Fruit fly (Drosophila melanogaster): ENCODE data around the gene Mst84B.

dm6 chr3R:7102853-7103833 is 41.2 kb downstream of the Mst84B start:
- TF ChIP-seq foxo (GFP tag; optimal IDR thresholded peaks at IDR 0.05) (no peak), dsf (GFP tag; optimal IDR thresholded peaks at IDR 0.05; ENCODE audit: borderline replicate concordance) (no peak), CG9705 (GFP tag; optimal IDR thresholded peaks at IDR 0.05) (no peak), psq (GFP tag; optimal IDR thresholded peaks at IDR 0.05) (peak; percentile 23), pan (optimal IDR thresholded peaks at IDR 0.05) (no peak), Myc (optimal IDR thresholded peaks at IDR 0.05) (no peak), fru (GFP tag; optimal IDR thresholded peaks at IDR 0.05) (no peak), Sp1 (GFP tag; optimal IDR thresholded peaks at IDR 0.05) (no peak), Hnf4 (GFP tag; optimal IDR thresholded peaks at IDR 0.05) (no peak), br (GFP tag; optimal IDR thresholded peaks at IDR 0.05) (no peak), OdsH (GFP tag; optimal IDR thresholded peaks at IDR 0.05) (no peak), lola (GFP tag; optimal IDR thresholded peaks at IDR 0.05) (no peak)

All from whole organism, wandering third instar larva.